Fruit fly (Drosophila melanogaster) whole organism, embryonic: ENCODE results near the gene CG33160.
A peak's percentile ranks its signal among the peaks of the same experiment; 100 is the strongest.

Experiments
- Asciz ChIP-seq: fragments of 200-800 bp; sonication (Bioruptor generic); optimal IDR thresholded peaks from 2 replicates; lab custom pipeline; 2017; ENCODE audit warnings: missing biosample characterization, mild to moderate bottlenecking, missing genetic modification characterization, missing genetic modification reagents
- B-H2 ChIP-seq: fragments of 200-800 bp; sonication (Bioruptor generic); optimal IDR thresholded peaks from 2 replicates; lab custom pipeline; 2018; ENCODE audit warnings: missing biosample characterization, mild to moderate bottlenecking, missing genetic modification characterization
- BtbVII ChIP-seq: fragments of 200-800 bp; sonication (Bioruptor generic); optimal IDR thresholded peaks from 3 replicates; lab custom pipeline; 2017; ENCODE audit warnings: missing biosample characterization, mild to moderate bottlenecking, missing genetic modification characterization
- CG12071 ChIP-seq: fragments of 200-800 bp; sonication (Bioruptor generic); optimal IDR thresholded peaks from 3 replicates; lab custom pipeline; 2018; ENCODE audit warnings: missing biosample characterization, mild to moderate bottlenecking, missing genetic modification characterization
- CG12299 ChIP-seq: fragments of 200-800 bp; sonication (Bioruptor generic); optimal IDR thresholded peaks from 2 replicates; lab custom pipeline; 2018; ENCODE audit warnings: missing biosample characterization, mild to moderate bottlenecking, missing genetic modification characterization
- CG13123 ChIP-seq: fragments of 200-800 bp; sonication (Bioruptor generic); optimal IDR thresholded peaks from 2 replicates; lab custom pipeline; 2016; ENCODE audit warnings: missing biosample characterization, missing genetic modification characterization
- CG14050 ChIP-seq: fragments of 200-800 bp; sonication (Bioruptor generic); IDR thresholded peaks from 3 replicates; pipeline ENCODE4 v1.3.6; 2022; ENCODE audit warnings: missing biosample characterization, missing genetic modification characterization
- CG1529 ChIP-seq: fragments of 200-800 bp; sonication (Bioruptor generic); optimal IDR thresholded peaks from 3 replicates; lab custom pipeline; 2018; ENCODE audit warnings: missing biosample characterization, missing genetic modification characterization
- CG15696 ChIP-seq: fragments of 200-800 bp; sonication (Bioruptor generic); optimal IDR thresholded peaks from 2 replicates; lab custom pipeline; 2019; ENCODE audit warnings: missing biosample characterization, mild to moderate bottlenecking, missing genetic modification characterization, moderate library complexity
- CG1602 ChIP-seq: fragments of 200-800 bp; sonication (Bioruptor generic); optimal IDR thresholded peaks from 3 replicates; lab custom pipeline; 2016; ENCODE audit warnings: missing biosample characterization, missing genetic modification characterization
- CG18619 ChIP-seq: fragments of 200-800 bp; sonication (Bioruptor generic); optimal IDR thresholded peaks from 3 replicates; lab custom pipeline; 2017; ENCODE audit warnings: missing biosample characterization, mild to moderate bottlenecking, missing genetic modification characterization
- CG2875 ChIP-seq: fragments of 200-800 bp; sonication (Bioruptor generic); optimal IDR thresholded peaks from 2 replicates; lab custom pipeline; 2017; ENCODE audit warnings: missing biosample characterization, mild to moderate bottlenecking, missing genetic modification characterization, missing genetic modification reagents
- CG30403 ChIP-seq: fragments of 200-800 bp; sonication (Bioruptor generic); optimal IDR thresholded peaks from 3 replicates; lab custom pipeline; 2016; ENCODE audit warnings: missing biosample characterization, missing genetic modification characterization
- CG31441 ChIP-seq: fragments of 200-800 bp; sonication (Bioruptor generic); IDR thresholded peaks from 2 replicates; pipeline ENCODE4 v1.3.6; 2022; ENCODE audit warnings: missing biosample characterization, missing genetic modification characterization
- CG32767 ChIP-seq: fragments of 200-800 bp; sonication (Bioruptor generic); IDR thresholded peaks from 2 replicates; pipeline ENCODE4 v1.3.6; 2022; ENCODE audit warnings: missing biosample characterization, missing genetic modification characterization
- CG43689 ChIP-seq: fragments of 200-800 bp; sonication (Bioruptor generic); IDR thresholded peaks from 2 replicates; pipeline ENCODE4 v1.3.6; 2022; ENCODE audit warnings: missing biosample characterization, missing genetic modification characterization
- CG6813 ChIP-seq: fragments of 200-800 bp; sonication (Bioruptor generic); optimal IDR thresholded peaks from 2 replicates; lab custom pipeline; 2017; ENCODE audit warnings: missing biosample characterization, missing genetic modification characterization, mild to moderate bottlenecking, moderate library complexity, missing genetic modification reagents
- CG6854 ChIP-seq: fragments of 200-800 bp; sonication (Bioruptor generic); optimal IDR thresholded peaks from 3 replicates; lab custom pipeline; 2017; ENCODE audit warnings: missing biosample characterization, mild to moderate bottlenecking, missing genetic modification characterization
- CG7556 ChIP-seq: fragments of 200-800 bp; sonication (Bioruptor generic); optimal IDR thresholded peaks from 2 replicates; lab custom pipeline; 2017; ENCODE audit warnings: missing biosample characterization, mild to moderate bottlenecking, missing genetic modification characterization
- CG8765 ChIP-seq: fragments of 200-800 bp; sonication (Bioruptor generic); IDR thresholded peaks from 2 replicates; pipeline ENCODE4 v1.3.6; 2022; ENCODE audit warnings: missing biosample characterization, missing genetic modification characterization
- CG9797 ChIP-seq: fragments of 200-800 bp; sonication (Bioruptor generic); optimal IDR thresholded peaks from 3 replicates; lab custom pipeline; 2018; ENCODE audit warnings: missing biosample characterization, mild to moderate bottlenecking, missing genetic modification characterization
- Dref ChIP-seq: fragments of 200-800 bp; sonication (Bioruptor generic); IDR thresholded peaks from 2 replicates; pipeline ENCODE4 v1.3.6; 2022; ENCODE audit warnings: missing biosample characterization, missing genetic modification characterization
- E2f1 ChIP-seq: fragments of 200-800 bp; sonication (Bioruptor generic); IDR thresholded peaks from 2 replicates; pipeline ENCODE4 v1.3.6; 2022; ENCODE audit warnings: missing biosample characterization, missing genetic modification characterization
- Ets97D ChIP-seq: fragments of 200-800 bp; sonication (Bioruptor generic); optimal IDR thresholded peaks from 3 replicates; lab custom pipeline; 2016; ENCODE audit warnings: missing biosample characterization, missing genetic modification characterization
- GATAe ChIP-seq: fragments of 200-800 bp; sonication (Bioruptor generic); conservative IDR thresholded peaks from 2 replicates; pipeline ENCODE4 v1.3.6; 2022; ENCODE audit warnings: missing biosample characterization, missing genetic modification characterization
- H2.0 ChIP-seq: fragments of 200-800 bp; sonication (Bioruptor generic); IDR thresholded peaks from 2 replicates; pipeline ENCODE4 v1.3.6; 2022; ENCODE audit warnings: missing biosample characterization, missing genetic modification characterization
- HLH54F ChIP-seq: fragments of 200-800 bp; sonication (Bioruptor generic); optimal IDR thresholded peaks from 3 replicates; lab custom pipeline; 2016; ENCODE audit warnings: missing biosample characterization, missing genetic modification characterization
- Hr78 ChIP-seq, 2 experiments: fragments of 200-800 bp in 1 of 2; fragments of >200 bp in 1 of 2; sonication (Bioruptor generic) in 1 of 2; optimal IDR thresholded peaks; 2 replicates each; lab custom pipeline; 2017 to 2019; ENCODE audit warnings: missing biosample characterization in 2 of 2, missing genetic modification characterization in 2 of 2, mild to moderate bottlenecking in 1 of 2, moderate library complexity in 1 of 2
- Jarid2 ChIP-seq: fragments of 200-800 bp; sonication (Bioruptor generic); optimal IDR thresholded peaks from 3 replicates; lab custom pipeline; 2017; ENCODE audit warnings: mild to moderate bottlenecking, missing biosample characterization, missing genetic modification reagents, missing genetic modification characterization
- MTF-1 ChIP-seq: fragments of 200-800 bp; sonication (Bioruptor generic); optimal IDR thresholded peaks from 2 replicates; lab custom pipeline; 2018; ENCODE audit warnings: missing biosample characterization, mild to moderate bottlenecking, missing genetic modification characterization, borderline replicate concordance
- Tbp ChIP-seq: fragments of >200 bp; optimal IDR thresholded peaks from 2 replicates; lab custom pipeline; 2018; ENCODE audit warnings: missing biosample characterization, missing genetic modification characterization
- Xrp1 ChIP-seq: fragments of 200-800 bp; sonication (Bioruptor generic); IDR thresholded peaks from 2 replicates; pipeline ENCODE4 v1.3.6; 2022; ENCODE audit warnings: missing biosample characterization, missing genetic modification characterization
- YL-1 ChIP-seq: fragments of 200-800 bp; sonication (Bioruptor generic); optimal IDR thresholded peaks from 3 replicates; lab custom pipeline; 2017; ENCODE audit warnings: missing biosample characterization, mild to moderate bottlenecking, missing genetic modification characterization
- aop ChIP-seq: fragments of 200-800 bp; sonication (Bioruptor generic); IDR thresholded peaks from 2 replicates; pipeline ENCODE4 v1.3.6; 2022; ENCODE audit warnings: missing biosample characterization, missing genetic modification characterization
- ara ChIP-seq: fragments of 200-800 bp; sonication (Bioruptor generic); IDR thresholded peaks from 2 replicates; pipeline ENCODE4 v1.3.6; 2022; ENCODE audit warnings: missing biosample characterization, missing genetic modification characterization
- bowl ChIP-seq: fragments of 200-800 bp; sonication (Bioruptor generic); IDR thresholded peaks from 2 replicates; pipeline ENCODE4 v1.3.6; 2022; ENCODE audit warnings: missing biosample characterization, missing genetic modification characterization
- cas ChIP-seq: fragments of 200-800 bp; sonication (Bioruptor generic); IDR thresholded peaks from 2 replicates; pipeline ENCODE4 v1.3.6; 2022; ENCODE audit warnings: missing biosample characterization, missing genetic modification characterization
- en ChIP-seq: fragments of 200-800 bp; sonication (Bioruptor generic); optimal IDR thresholded peaks from 2 replicates; lab custom pipeline; 2016; ENCODE audit warnings: missing biosample characterization, missing genetic modification characterization
- gcm2 ChIP-seq: fragments of 200-800 bp; sonication (Bioruptor generic); optimal IDR thresholded peaks from 2 replicates; lab custom pipeline; 2016; ENCODE audit warnings: missing biosample characterization, missing genetic modification characterization
- insv ChIP-seq, 2 experiments: fragments of 200-800 bp; sonication (Bioruptor generic); optimal IDR thresholded peaks; 3 replicates each; lab custom pipeline; 2016 to 2018; ENCODE audit warnings: missing biosample characterization in 2 of 2, missing genetic modification characterization in 2 of 2
- jigr1 ChIP-seq: fragments of 200-800 bp; sonication (Bioruptor generic); IDR thresholded peaks from 3 replicates; pipeline ENCODE4 v1.3.6; 2022; ENCODE audit warnings: missing biosample characterization, missing genetic modification characterization
- mam ChIP-seq: fragments of 200-800 bp; sonication (Bioruptor generic); optimal IDR thresholded peaks from 3 replicates; lab custom pipeline; 2016; ENCODE audit warnings: missing biosample characterization, missing genetic modification characterization
- nau ChIP-seq: fragments of 200-800 bp; sonication (Bioruptor generic); optimal IDR thresholded peaks from 3 replicates; lab custom pipeline; 2017; ENCODE audit warnings: missing biosample characterization, mild to moderate bottlenecking, missing genetic modification characterization, missing genetic modification reagents
- peb ChIP-seq: fragments of 200-800 bp; sonication (Bioruptor generic); IDR thresholded peaks from 2 replicates; pipeline ENCODE4 v1.3.6; 2022; ENCODE audit warnings: missing biosample characterization, missing genetic modification characterization
- pfk ChIP-seq: fragments of 200-800 bp; sonication (Bioruptor generic); optimal IDR thresholded peaks from 2 replicates; lab custom pipeline; 2018; ENCODE audit warnings: missing biosample characterization, mild to moderate bottlenecking, missing genetic modification characterization, moderate library complexity
- sisA ChIP-seq: fragments of 200-800 bp; sonication (Bioruptor generic); IDR thresholded peaks from 2 replicates; pipeline ENCODE4 v1.3.6; 2022; ENCODE audit warnings: missing biosample characterization, missing genetic modification characterization
- tgo ChIP-seq: fragments of 200-800 bp; sonication (Bioruptor generic); IDR thresholded peaks from 3 replicates; pipeline ENCODE4 v1.3.6; 2022; ENCODE audit warnings: missing biosample characterization, missing genetic modification characterization
- wdn ChIP-seq: fragments of 200-800 bp; sonication (Bioruptor generic); IDR thresholded peaks from 2 replicates; pipeline ENCODE4 v1.3.6; 2022; ENCODE audit warnings: missing biosample characterization, missing genetic modification characterization
- yki ChIP-seq: fragments of >200 bp; optimal IDR thresholded peaks from 3 replicates; lab custom pipeline; 2018

The CG33160 gene

dm6 chr3L:3198447-3199402 lies 7.4 kb downstream of the CG33160 start, which contains the start of the genes CG32276 and gry (continued):
- peak; percentile 79 for TF ChIP-seq mam (GFP tag; lab: Kevin White, UChicago)
- TF ChIP-seq CG12071 (GFP tag; lab: Kevin White, UChicago), result no peak
- TF ChIP-seq Tbp (GFP tag; lab: Kevin White, UChicago), result peak; percentile 57
- no peak for TF ChIP-seq jigr1 (GFP tag; lab: Robert Waterston, UW)
- peak; percentile 46; the same call in 1 of the 2 replicates for TF ChIP-seq ara (GFP tag; lab: Robert Waterston, UW)
- TF ChIP-seq BtbVII (GFP tag; lab: Kevin White, UChicago), result peak; percentile 35
- peak; percentile 73 for TF ChIP-seq tgo (GFP tag; lab: Robert Waterston, UW)
- peak; percentile 64 for TF ChIP-seq CG32767 (GFP tag; lab: Robert Waterston, UW)
- 0 out of 2 replicates have a peak, but pooled peaks have one; percentile 8 for TF ChIP-seq wdn
- TF ChIP-seq CG15696 (tag; lab: Kevin White, UChicago), result peak; percentile 75
- no peak; the same call in 1 of the 2 replicates for TF ChIP-seq H2.0
- no peak for TF ChIP-seq Hr78 (GFP tag; optimal IDR thresholded peaks at IDR 0.05; lab: Kevin White, UChicago)
- no peak for TF ChIP-seq nau
- no peak for TF ChIP-seq GATAe (GFP tag; lab: Robert Waterston, UW)
- peak; percentile 53 for TF ChIP-seq E2f1
- no peak for TF ChIP-seq bowl
- TF ChIP-seq yki (lab: Kevin White, UChicago), result no peak
- TF ChIP-seq Jarid2 (GFP tag; lab: Kevin White, UChicago), result peak; percentile 50
- 0 out of 2 replicates have a peak, but pooled peaks have one; percentile 39 for TF ChIP-seq Dref (GFP tag; lab: Robert Waterston, UW)
- peak; percentile 93 for TF ChIP-seq YL-1 (GFP tag; lab: Kevin White, UChicago)
- TF ChIP-seq sisA (GFP tag; lab: Robert Waterston, UW), result peak; percentile 62; the same call in 1 of the 2 replicates
- peak in 1 of 2 experiments; percentile 91 for TF ChIP-seq insv (GFP tag; optimal IDR thresholded peaks at IDR 0.05; lab: Kevin White, UChicago)
- TF ChIP-seq MTF-1 (GFP tag; lab: Kevin White, UChicago), result peak; percentile 42
- TF ChIP-seq Asciz, result no peak
- TF ChIP-seq CG1529 (GFP tag; lab: Kevin White, UChicago), result no peak
- no peak for TF ChIP-seq CG2875
- TF ChIP-seq CG1602 (GFP tag; lab: Kevin White, UChicago), result peak; percentile 66
- peak; percentile 39 for TF ChIP-seq gcm2
- TF ChIP-seq peb (GFP tag; lab: Robert Waterston, UW), result no peak
- no peak for TF ChIP-seq CG43689
- TF ChIP-seq CG31441 (GFP tag; lab: Robert Waterston, UW), result no peak
- peak; percentile 60 for TF ChIP-seq CG7556 (GFP tag; lab: Kevin White, UChicago)
- TF ChIP-seq en (GFP tag; lab: Kevin White, UChicago), result peak; percentile 53
- TF ChIP-seq CG6813 (GFP tag; lab: Kevin White, UChicago), result no peak
- peak; percentile 23; the same call in 1 of the 3 replicates for TF ChIP-seq CG14050 (GFP tag; lab: Robert Waterston, UW)
- TF ChIP-seq CG18619 (GFP tag; lab: Kevin White, UChicago), result peak; percentile 60
- peak; percentile 85 for TF ChIP-seq HLH54F (GFP tag; lab: Kevin White, UChicago)
- TF ChIP-seq CG30403 (GFP tag; lab: Kevin White, UChicago), result peak; percentile 84
- TF ChIP-seq CG8765 (GFP tag; lab: Robert Waterston, UW), result peak; percentile 71
- TF ChIP-seq CG13123, result peak; percentile 54
- no peak for TF ChIP-seq aop (GFP tag; lab: Robert Waterston, UW)
- TF ChIP-seq B-H2, result peak; percentile 83
- peak; percentile 29 for TF ChIP-seq CG6854
- peak; percentile 68 for TF ChIP-seq CG12299 (tag; lab: Kevin White, UChicago)
- TF ChIP-seq CG9797 (GFP tag; lab: Kevin White, UChicago), result peak; percentile 96
- TF ChIP-seq Ets97D (GFP tag; lab: Kevin White, UChicago), result peak; percentile 90
- peak; percentile 72; the same call in 1 of the 2 replicates for TF ChIP-seq Xrp1 (GFP tag; lab: Robert Waterston, UW)
- peak; percentile 57 for TF ChIP-seq pfk (GFP tag; lab: Kevin White, UChicago)
- TF ChIP-seq cas (GFP tag; lab: Robert Waterston, UW), result peak; percentile 54; the same call in 1 of the 2 replicates
